Worm (Caenorhabditis elegans): Measurements from ENCODE around the gene srw-54.

srw-54 gene

ce11 chrV:16620874-16621273 lies 9.7 kb downstream of the srw-54 start, which contains the start of gene Y70C5A.3 (continued):
- TF ChIP-seq set-16 (GFP tag; IDR thresholded peaks at IDR 0.05) (no peak), lin-13 (GFP tag; optimal IDR thresholded peaks at IDR 0.05) (no peak), spr-1 (tag; optimal IDR thresholded peaks at IDR 0.05) (no peak), skn-1 (tag; optimal IDR thresholded peaks at IDR 0.05) (no peak), F10B5.3 (tag; optimal IDR thresholded peaks at IDR 0.05) (no peak), dve-1 (tag; optimal IDR thresholded peaks at IDR 0.05; ENCODE audit: insufficient read depth) (peak; percentile 42), ZK337.2 (GFP tag; IDR thresholded peaks at IDR 0.05) (no peak), daf-16 (GFP tag; optimal IDR thresholded peaks at IDR 0.05) (no peak), daf-16 (tag; optimal IDR thresholded peaks at IDR 0.05) (peak; percentile 92), lir-3 (tag; optimal IDR thresholded peaks at IDR 0.05) (no peak), nhr-25 (tag; optimal IDR thresholded peaks at IDR 0.05; ENCODE audit: borderline replicate concordance, insufficient read depth) (no peak), F44E2.7 (GFP tag; IDR thresholded peaks at IDR 0.05) (no peak), ZK546.5 (tag; optimal IDR thresholded peaks at IDR 0.05) (no peak)

- peak; percentile 77 for TF ChIP-seq lim-7 (GFP tag; IDR thresholded peaks at IDR 0.05)
- TF ChIP-seq hlh-30 (tag; optimal IDR thresholded peaks at IDR 0.05; ENCODE audit: insufficient read depth): no peak
- TF ChIP-seq nhr-41 (GFP tag; IDR thresholded peaks at IDR 0.05): no peak
- TF ChIP-seq sdz-12 (GFP tag; optimal IDR thresholded peaks at IDR 0.05): no peak
- no peak for TF ChIP-seq ctbp-1 (GFP tag; IDR thresholded peaks at IDR 0.05)
- no peak for TF ChIP-seq nhr-28 (tag; optimal IDR thresholded peaks at IDR 0.05)
- TF ChIP-seq zfp-2 (tag; optimal IDR thresholded peaks at IDR 0.05): no peak
- TF ChIP-seq spr-3 (GFP tag; optimal IDR thresholded peaks at IDR 0.05): peak; percentile 33
- no peak for TF ChIP-seq daf-16 (GFP tag; optimal IDR thresholded peaks at IDR 0.05)
- TF ChIP-seq daf-16 (tag; optimal IDR thresholded peaks at IDR 0.05): no peak
- no peak for TF ChIP-seq ceh-20 (GFP tag; IDR thresholded peaks at IDR 0.05)
- peak; percentile 49; the same call in 1 of the 2 replicates for TF ChIP-seq arid-1 (GFP tag; conservative IDR thresholded peaks at IDR 0.05)
- TF ChIP-seq php-3 (GFP tag; IDR thresholded peaks at IDR 0.05): no peak
- TF ChIP-seq lir-3 (tag; optimal IDR thresholded peaks at IDR 0.05): no peak
- peak; percentile 54; the same call in 1 of the 2 replicates for TF ChIP-seq vab-7 (GFP tag; IDR thresholded peaks at IDR 0.05)
- TF ChIP-seq D1046.2 (GFP tag; IDR thresholded peaks at IDR 0.05): 0 out of 2 replicates have a peak, but pooled peaks have one; percentile 53
- no peak for TF ChIP-seq tag-97 (GFP tag; IDR thresholded peaks at IDR 0.05)
- TF ChIP-seq dmd-9 (GFP tag; IDR thresholded peaks at IDR 0.05): no peak
- TF ChIP-seq T26A8.4 (GFP tag; IDR thresholded peaks at IDR 0.05): peak; percentile 27; the same call in 1 of the 2 replicates
- no peak for TF ChIP-seq nhr-42 (GFP tag; IDR thresholded peaks at IDR 0.05)
- peak; percentile 1 for TF ChIP-seq nhr-111 (GFP tag; optimal IDR thresholded peaks at IDR 0.05)
- no peak for TF ChIP-seq Y75B8A.6 (GFP tag; IDR thresholded peaks at IDR 0.05)
- TF ChIP-seq nhr-77 (tag; optimal IDR thresholded peaks at IDR 0.05): no peak
- TF ChIP-seq hmg-1.1 (GFP tag; IDR thresholded peaks at IDR 0.05): no peak
- TF ChIP-seq ZK546.5 (tag; optimal IDR thresholded peaks at IDR 0.05): no peak
- no peak for TF ChIP-seq hlh-11 (tag; optimal IDR thresholded peaks at IDR 0.05)
- TF ChIP-seq rbr-2 (tag; optimal IDR thresholded peaks at IDR 0.05): no peak
- no peak for TF ChIP-seq jun-1 (tag; optimal IDR thresholded peaks at IDR 0.05)
- no peak for TF ChIP-seq ceh-28 (tag; optimal IDR thresholded peaks at IDR 0.05)
- TF ChIP-seq F26F4.8 (GFP tag; conservative IDR thresholded peaks at IDR 0.05): no peak
- no peak for TF ChIP-seq R02D3.7 (tag; optimal IDR thresholded peaks at IDR 0.05)
- TF ChIP-seq ztf-11 (tag; optimal IDR thresholded peaks at IDR 0.05): no peak
- TF ChIP-seq tra-1 (GFP tag; IDR thresholded peaks at IDR 0.05): no peak
- TF ChIP-seq fkh-10 (GFP tag; optimal IDR thresholded peaks at IDR 0.05): no peak
- TF ChIP-seq dve-1 (tag; optimal IDR thresholded peaks at IDR 0.05; ENCODE audit: insufficient read depth): no peak
- no peak for TF ChIP-seq dmd-8 (GFP tag; IDR thresholded peaks at IDR 0.05)
- TF ChIP-seq lsy-2 (tag; optimal IDR thresholded peaks at IDR 0.05): no peak
- TF ChIP-seq mdt-29 (GFP tag; IDR thresholded peaks at IDR 0.05): 0 out of 2 replicates have a peak, but pooled peaks have one; percentile 26
- peak; percentile 38 for TF ChIP-seq dmd-6 (GFP tag; IDR thresholded peaks at IDR 0.05)
Observed at ce11 chrV:16621894-16622293, 10.8 kb downstream of the srw-54 start.

Measured in whole organism, L4 larva.